Fruit fly (Drosophila melanogaster): ENCODE results near the gene CG14443.

dm6 chrX:6638123-6638522 is 4.4 kb downstream of the CG14443 start:
- TF ChIP-seq CG12659 (GFP tag; optimal IDR thresholded peaks at IDR 0.05), result no peak
- TF ChIP-seq sob (GFP tag; IDR thresholded peaks at IDR 0.05), result peak; percentile 44; the same call in 1 of the 2 replicates
- no peak for TF ChIP-seq CG3838 (GFP tag; optimal IDR thresholded peaks at IDR 0.05)
- TF ChIP-seq CG12744 (GFP tag; optimal IDR thresholded peaks at IDR 0.05), result no peak
- no peak for TF ChIP-seq CG8478 (optimal IDR thresholded peaks at IDR 0.05)
- TF ChIP-seq CG4328 (GFP tag; optimal IDR thresholded peaks at IDR 0.05), result no peak
- no peak for TF ChIP-seq bowl (GFP tag; IDR thresholded peaks at IDR 0.05)
- no peak for TF ChIP-seq Gug (GFP tag; IDR thresholded peaks at IDR 0.05)
- TF ChIP-seq CG8089 (GFP tag; optimal IDR thresholded peaks at IDR 0.05), result no peak
- TF ChIP-seq croc (GFP tag; conservative IDR thresholded peaks at IDR 0.05), result no peak
- no peak for TF ChIP-seq pan (optimal IDR thresholded peaks at IDR 0.05)
- TF ChIP-seq pan (GFP tag; optimal IDR thresholded peaks at IDR 0.05 in 1 of 2, IDR thresholded peaks at IDR 0.05 in 1 of 2), result no peak

Measured in whole organism, embryonic.